Fruit fly (Drosophila melanogaster) whole organism, prepupa: Measurements from ENCODE around the gene CG4768.

Source experiments
- Blimp-1 ChIP-seq: fragments of 200-800 bp; sonication (Bioruptor generic); optimal IDR thresholded peaks from 3 replicates; lab custom pipeline; 2017; ENCODE audit warnings: missing biosample characterization, missing genetic modification characterization, mild to moderate bottlenecking, moderate library complexity, missing genetic modification reagents
- CG10669 ChIP-seq: fragments of 200-800 bp; sonication (Bioruptor generic); optimal IDR thresholded peaks from 3 replicates; lab custom pipeline; 2018; ENCODE audit warnings: missing biosample characterization, mild to moderate bottlenecking, missing genetic modification characterization, moderate library complexity
- CG15336 ChIP-seq: fragments of 200-800 bp; sonication (Bioruptor generic); IDR thresholded peaks from 2 replicates; pipeline ENCODE4 v1.3.6; 2022; ENCODE audit warnings: missing biosample characterization, missing genetic modification characterization
- CG1621 ChIP-seq: fragments of 200-800 bp; sonication (Bioruptor generic); optimal IDR thresholded peaks from 3 replicates; lab custom pipeline; 2018; ENCODE audit warnings: missing biosample characterization, mild to moderate bottlenecking, missing genetic modification characterization
- CG16779 ChIP-seq: fragments of 200-800 bp; sonication (Bioruptor generic); optimal IDR thresholded peaks from 3 replicates; lab custom pipeline; 2017; ENCODE audit warnings: missing biosample characterization, mild to moderate bottlenecking, missing genetic modification characterization
- Eip93F ChIP-seq: fragments of 200-800 bp; sonication (Bioruptor generic); optimal IDR thresholded peaks from 2 replicates; lab custom pipeline; 2016; ENCODE audit warnings: missing biosample characterization, mild to moderate bottlenecking, missing genetic modification characterization
- Lpt ChIP-seq: fragments of 200-800 bp; sonication (Bioruptor generic); optimal IDR thresholded peaks from 3 replicates; lab custom pipeline; 2016; ENCODE audit warnings: missing biosample characterization, missing genetic modification characterization
- OdsH ChIP-seq: fragments of 200-800 bp; sonication (Bioruptor generic); optimal IDR thresholded peaks from 3 replicates; lab custom pipeline; 2016; ENCODE audit warnings: missing biosample characterization, missing genetic modification characterization

dm6 chrX:16787416-16787900 lies 4.5 kb upstream of the CG4768 start:
- TF ChIP-seq CG10669 (GFP tag; lab: Kevin White, UChicago) (no peak), Blimp-1 (GFP tag; lab: Kevin White, UChicago) (no peak), CG16779 (tag; lab: Kevin White, UChicago) (no peak), CG15336 (GFP tag; lab: Robert Waterston, UW) (no peak), OdsH (no peak), Lpt (GFP tag; lab: Kevin White, UChicago) (no peak), Eip93F (GFP tag; lab: Kevin White, UChicago) (no peak), CG1621 (tag; lab: Kevin White, UChicago) (no peak)
